3 fruit fly cellular contexts compared by ENCODE assay signal in the genomic region with DNA sequence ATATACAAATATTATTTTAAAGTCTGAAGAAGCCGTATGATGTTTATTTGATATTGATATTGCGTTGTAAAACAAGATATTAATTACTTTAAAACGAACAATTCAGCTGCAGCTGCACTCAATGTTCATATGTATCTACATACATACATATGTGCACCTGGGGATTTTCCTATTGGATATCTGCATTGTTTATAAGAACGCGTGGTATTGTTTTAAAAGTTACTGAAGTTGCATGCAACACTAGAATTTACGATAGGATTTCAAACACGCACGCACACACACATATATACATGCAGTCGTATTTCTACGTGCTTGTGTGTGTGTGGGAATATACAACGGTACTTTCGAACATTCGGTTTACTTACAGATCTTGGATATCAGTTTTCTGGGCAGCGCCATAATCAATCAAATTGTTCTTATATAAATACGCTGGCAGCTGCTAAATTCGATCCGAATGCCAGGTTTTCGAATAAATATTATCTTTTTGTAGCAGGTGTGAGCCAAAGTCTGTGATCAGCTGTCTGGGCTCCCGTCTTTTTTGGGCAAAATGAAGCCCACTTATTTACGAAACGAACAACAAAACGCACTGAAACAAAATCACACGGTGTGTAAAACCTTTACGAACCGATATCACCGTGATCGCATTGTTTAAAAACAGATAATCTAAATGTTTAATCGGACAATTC.
TF ChIP-seq lines count a peak whose summit lies in the region.

No protein-coding gene starts in this region.

- TF ChIP-seq CTCF in whole organism, embryonic (GFP tag; optimal IDR thresholded peaks at IDR 0.05; lab: Kevin White, UChicago): no peak

TF ChIP-seq in whole organism, adult, 20 proteins besides CTCF, POLR2A, EP300 and RAD21:
- no peak for TF ChIP-seq Mnt (GFP tag; optimal IDR thresholded peaks at IDR 0.05; lab: Kevin White, UChicago)
- no peak for TF ChIP-seq Hr96 (GFP tag; optimal IDR thresholded peaks at IDR 0.05; lab: Kevin White, UChicago)
- no peak for TF ChIP-seq Clk (GFP tag; optimal IDR thresholded peaks at IDR 0.05; lab: Kevin White, UChicago)
- TF ChIP-seq CG14711 (tag; optimal IDR thresholded peaks at IDR 0.05; lab: Kevin White, UChicago): no peak
- no peak for TF ChIP-seq cnc (optimal IDR thresholded peaks at IDR 0.05; lab: Kevin White, UChicago)
- no peak for TF ChIP-seq CG33017 (tag; optimal IDR thresholded peaks at IDR 0.05; lab: Kevin White, UChicago)
- peak; percentile 48 for TF ChIP-seq ovo (GFP tag; optimal IDR thresholded peaks at IDR 0.05; lab: Kevin White, UChicago)

TF ChIP-seq in whole organism, embryonic, 481 proteins besides CTCF, POLR2A, EP300 and RAD21:
- TF ChIP-seq CG14860 (GFP tag; IDR thresholded peaks at IDR 0.05; lab: Robert Waterston, UW; ENCODE audit: partially characterized antibody) (no peak), CG12071 (GFP tag; optimal IDR thresholded peaks at IDR 0.05; lab: Kevin White, UChicago) (no peak), CG6765 (GFP tag; optimal IDR thresholded peaks at IDR 0.05; lab: Kevin White, UChicago) (no peak), CG34376 (GFP tag; optimal IDR thresholded peaks at IDR 0.05; lab: Kevin White, UChicago) (peak; percentile 0), E2f1 (GFP tag; IDR thresholded peaks at IDR 0.05; lab: Robert Waterston, UW) (no peak), kah (GFP tag; optimal IDR thresholded peaks at IDR 0.05; lab: Kevin White, UChicago) (peak; percentile 34), bbx (GFP tag; IDR thresholded peaks at IDR 0.05; lab: Robert Waterston, UW; ENCODE audit: partially characterized antibody) (peak; percentile 28), CG5180 (GFP tag; optimal IDR thresholded peaks at IDR 0.05; lab: Kevin White, UChicago) (peak; percentile 58), crp (GFP tag; optimal IDR thresholded peaks at IDR 0.05; lab: Kevin White, UChicago) (peak in 1 of 2 experiments; percentile 64), MESR4 (GFP tag; optimal IDR thresholded peaks at IDR 0.05; lab: Kevin White, UChicago) (peak; percentile 60), Jarid2 (GFP tag; optimal IDR thresholded peaks at IDR 0.05; lab: Kevin White, UChicago) (no peak), chinmo (GFP tag; IDR thresholded peaks at IDR 0.05; lab: Robert Waterston, UW; ENCODE audit: partially characterized antibody) (0 out of 4 replicates have a peak, but pooled peaks have one; percentile 14), YL-1 (GFP tag; optimal IDR thresholded peaks at IDR 0.05; lab: Kevin White, UChicago) (peak; percentile 43), Pdp1 (GFP tag; optimal IDR thresholded peaks at IDR 0.05; lab: Kevin White, UChicago) (peak in 1 of 2 experiments; percentile 38), sens (GFP tag; lab: Kevin White, UChicago) (peak; percentile 83), cg (GFP tag; optimal IDR thresholded peaks at IDR 0.05; lab: Kevin White, UChicago) (peak; percentile 89), insv (GFP tag; optimal IDR thresholded peaks at IDR 0.05; lab: Kevin White, UChicago) (peak in 1 of 2 experiments; percentile 57), Elba2 (GFP tag; optimal IDR thresholded peaks at IDR 0.05; lab: Kevin White, UChicago) (peak; percentile 93)

TF ChIP-seq in whole organism, prepupa, 60 proteins besides CTCF, POLR2A, EP300 and RAD21:
- TF ChIP-seq CG6163 (GFP tag; IDR thresholded peaks at IDR 0.05; lab: Robert Waterston, UW) (no peak), CG34406 (GFP tag; optimal IDR thresholded peaks at IDR 0.05; lab: Kevin White, UChicago) (no peak), esn (GFP tag; optimal IDR thresholded peaks at IDR 0.05; lab: Kevin White, UChicago) (no peak), fkh (GFP tag; optimal IDR thresholded peaks at IDR 0.05; lab: Kevin White, UChicago) (no peak), Eip78C (GFP tag; lab: Kevin White, UChicago) (peak; percentile 11), topi (GFP tag; optimal IDR thresholded peaks at IDR 0.05; lab: Kevin White, UChicago) (no peak)
TF ChIP-seq in whole organism, prepupa: peak in this region for 1.
